Worm (Caenorhabditis elegans) whole organism, L4 larva: ENCODE results near the gene srw-90.

Experiments used
- ama-1 ChIP-seq: fragments of 150-350 bp; optimal IDR thresholded peaks from 2 replicates; lab custom pipeline; 2014; ENCODE audit warnings: inconsistent platforms, mixed read lengths
- fos-1 ChIP-seq: fragments of 150-350 bp; optimal IDR thresholded peaks from 2 replicates; lab custom pipeline; 2014; ENCODE audit warnings: missing biosample characterization, missing genetic modification characterization
- nhr-11 ChIP-seq: fragments of 150-350 bp; optimal IDR thresholded peaks from 2 replicates; lab custom pipeline; 2014; ENCODE audit warnings: missing biosample characterization, missing genetic modification characterization
- nhr-6 ChIP-seq: fragments of 150-350 bp; optimal IDR thresholded peaks from 2 replicates; lab custom pipeline; 2014; ENCODE audit warnings: missing biosample characterization, missing genetic modification characterization
- pha-4 ChIP-seq, 2 experiments: fragments of 150-350 bp in 1 of 2; fragments of 200-800 bp in 1 of 2; sonication (Bioruptor generic) in 1 of 2; IDR thresholded peaks in 1 of 2; optimal IDR thresholded peaks in 1 of 2; 2 replicates each; pipeline versions ENCODE4 v1.3.6 to Lab custom; 2014 to 2022; ENCODE audit warnings: missing genetic modification characterization in 2 of 2, missing genetic modification reagents in 2 of 2, missing biosample characterization in 1 of 2, missing compliant biosample characterization in 1 of 2
- snpc-4 ChIP-seq: fragments of 150-350 bp; optimal IDR thresholded peaks from 2 replicates; lab custom pipeline; 2014; ENCODE audit warnings: missing biosample characterization, missing genetic modification characterization
- zfp-2 ChIP-seq: sonication (generic microtip); optimal IDR thresholded peaks from 2 replicates; lab custom pipeline; 2016; ENCODE audit warnings: mild to moderate bottlenecking, missing genetic modification characterization, missing compliant biosample characterization
- ztf-11 ChIP-seq: fragments of 150-350 bp; optimal IDR thresholded peaks from 2 replicates; lab custom pipeline; 2014; ENCODE audit warnings: missing biosample characterization, missing genetic modification characterization

DNA sequence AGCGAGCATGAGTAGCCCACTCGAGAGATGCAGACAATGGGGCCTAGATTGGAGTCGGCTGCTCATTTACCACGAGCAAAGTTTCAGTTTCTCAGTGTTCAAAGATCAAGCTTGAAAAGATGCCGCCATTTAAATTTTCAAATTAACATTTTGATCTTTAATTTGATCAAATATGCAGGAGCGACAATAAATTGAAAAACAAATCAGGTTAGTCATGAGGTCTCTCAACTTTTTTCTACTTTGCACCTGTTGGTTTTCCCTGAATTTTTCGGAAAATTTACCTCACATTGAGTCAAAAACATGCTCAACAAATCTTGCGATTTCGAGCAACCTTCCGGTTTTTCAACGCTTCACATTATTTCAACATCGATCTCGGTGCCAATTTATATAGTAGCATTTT is 16.5 kb upstream of the srw-90 start, which contains the start of gene srh-5:
- TF ChIP-seq snpc-4 (tag; lab: Kevin White, UChicago) (no peak), fos-1 (tag; lab: Kevin White, UChicago) (no peak), nhr-11 (no peak), pha-4 (GFP tag; IDR thresholded peaks at IDR 0.05; lab: Robert Waterston, UW) (no peak), pha-4 (tag; optimal IDR thresholded peaks at IDR 0.05; lab: Kevin White, UChicago) (no peak), nhr-6 (no peak), zfp-2 (tag; lab: Kevin White, UChicago) (no peak), ama-1 (lab: Kevin White, UChicago) (no peak), ztf-11 (tag; lab: Kevin White, UChicago) (no peak)
